Fruit fly (Drosophila melanogaster) whole organism, embryonic: ENCODE data around the gene CG9270.

Source experiments
- Ada2b ChIP-seq: fragments of 200-800 bp; sonication (Bioruptor generic); IDR thresholded peaks from 2 replicates; pipeline ENCODE4 v1.3.6; 2022; ENCODE audit warnings: missing biosample characterization, missing genetic modification characterization
- Bdp1 ChIP-seq: fragments of 200-800 bp; sonication (Bioruptor generic); optimal IDR thresholded peaks from 3 replicates; lab custom pipeline; 2016; ENCODE audit warnings: missing biosample characterization, missing genetic modification characterization
- CG10321 ChIP-seq: fragments of 200-800 bp; sonication (Bioruptor generic); IDR thresholded peaks from 2 replicates; pipeline ENCODE4 v1.3.6; 2022; ENCODE audit warnings: missing biosample characterization, missing genetic modification characterization
- CG10366 ChIP-seq: fragments of 200-800 bp; sonication (Bioruptor generic); IDR thresholded peaks from 2 replicates; pipeline ENCODE4 v1.3.6; 2022; ENCODE audit warnings: missing biosample characterization, missing genetic modification characterization
- CG11247 ChIP-seq: fragments of 200-800 bp; sonication (Bioruptor generic); IDR thresholded peaks from 2 replicates; pipeline ENCODE4 v1.3.6; 2022; ENCODE audit warnings: missing biosample characterization, missing genetic modification characterization
- CG11398 ChIP-seq: fragments of 200-800 bp; sonication (Bioruptor generic); optimal IDR thresholded peaks from 2 replicates; lab custom pipeline; 2016; ENCODE audit warnings: missing biosample characterization, missing genetic modification characterization
- CG12219 ChIP-seq: fragments of 200-800 bp; sonication (Bioruptor generic); optimal IDR thresholded peaks from 3 replicates; lab custom pipeline; 2018; ENCODE audit warnings: missing biosample characterization, mild to moderate bottlenecking, missing genetic modification characterization
- CG12299 ChIP-seq: fragments of 200-800 bp; sonication (Bioruptor generic); optimal IDR thresholded peaks from 2 replicates; lab custom pipeline; 2018; ENCODE audit warnings: missing biosample characterization, mild to moderate bottlenecking, missing genetic modification characterization
- CG12391 ChIP-seq: fragments of 200-800 bp; sonication (Bioruptor generic); optimal IDR thresholded peaks from 3 replicates; lab custom pipeline; 2018; ENCODE audit warnings: missing biosample characterization, mild to moderate bottlenecking, missing genetic modification characterization, moderate library complexity
- CG12769 ChIP-seq: fragments of 200-800 bp; sonication (Bioruptor generic); optimal IDR thresholded peaks from 2 replicates; lab custom pipeline; 2019; ENCODE audit warnings: missing biosample characterization, mild to moderate bottlenecking, missing genetic modification characterization, moderate library complexity
- CG12942 ChIP-seq: fragments of 200-800 bp; sonication (Bioruptor generic); optimal IDR thresholded peaks from 3 replicates; lab custom pipeline; 2016; ENCODE audit warnings: missing biosample characterization, missing genetic modification characterization
- CG13894 ChIP-seq: fragments of 200-800 bp; sonication (Bioruptor generic); optimal IDR thresholded peaks from 3 replicates; lab custom pipeline; 2018; ENCODE audit warnings: missing biosample characterization, mild to moderate bottlenecking, missing genetic modification characterization, moderate library complexity
- CG15601 ChIP-seq: fragments of 200-800 bp; sonication (Bioruptor generic); optimal IDR thresholded peaks from 3 replicates; lab custom pipeline; 2019; ENCODE audit warnings: missing biosample characterization, mild to moderate bottlenecking, missing genetic modification characterization, moderate library complexity
- CG17359 ChIP-seq: fragments of 200-800 bp; sonication (Bioruptor generic); optimal IDR thresholded peaks from 3 replicates; lab custom pipeline; 2018; ENCODE audit warnings: missing biosample characterization, mild to moderate bottlenecking, missing genetic modification characterization, moderate library complexity
- CG2875 ChIP-seq: fragments of 200-800 bp; sonication (Bioruptor generic); optimal IDR thresholded peaks from 2 replicates; lab custom pipeline; 2017; ENCODE audit warnings: missing biosample characterization, mild to moderate bottlenecking, missing genetic modification characterization, missing genetic modification reagents
- CG31365 ChIP-seq: fragments of 200-800 bp; sonication (Bioruptor generic); optimal IDR thresholded peaks from 2 replicates; lab custom pipeline; 2018; ENCODE audit warnings: missing biosample characterization, mild to moderate bottlenecking, missing genetic modification characterization
- CG3163 ChIP-seq: fragments of 200-800 bp; sonication (Bioruptor generic); optimal IDR thresholded peaks from 3 replicates; lab custom pipeline; 2016; ENCODE audit warnings: missing biosample characterization, missing genetic modification characterization
- CG32772 ChIP-seq: fragments of 200-800 bp; sonication (Bioruptor generic); IDR thresholded peaks from 2 replicates; pipeline ENCODE4 v1.3.6; 2022; ENCODE audit warnings: missing biosample characterization, missing genetic modification characterization
- CG3407 ChIP-seq: fragments of 200-800 bp; sonication (Bioruptor generic); optimal IDR thresholded peaks from 2 replicates; lab custom pipeline; 2018; ENCODE audit warnings: missing biosample characterization, mild to moderate bottlenecking, missing genetic modification characterization
- CG34224 ChIP-seq: fragments of 200-800 bp; sonication (Bioruptor generic); IDR thresholded peaks from 3 replicates; pipeline ENCODE4 v1.3.6; 2022; ENCODE audit warnings: missing biosample characterization, missing genetic modification characterization; ENCODE audit not compliant: partially characterized antibody
- CG4424 ChIP-seq: fragments of 200-800 bp; sonication (Bioruptor generic); optimal IDR thresholded peaks from 3 replicates; lab custom pipeline; 2016; ENCODE audit warnings: missing biosample characterization, missing genetic modification characterization
- CG4854 ChIP-seq: fragments of 200-800 bp; sonication (Bioruptor generic); optimal IDR thresholded peaks from 2 replicates; lab custom pipeline; 2016; ENCODE audit warnings: missing biosample characterization, missing genetic modification characterization, inconsistent platforms
- CG7987 ChIP-seq: fragments of 200-800 bp; sonication (Bioruptor generic); optimal IDR thresholded peaks from 2 replicates; lab custom pipeline; 2018; ENCODE audit warnings: missing biosample characterization, mild to moderate bottlenecking, missing genetic modification characterization, moderate library complexity
- CG8089 ChIP-seq: fragments of 200-800 bp; sonication (Bioruptor generic); optimal IDR thresholded peaks from 3 replicates; lab custom pipeline; 2016; ENCODE audit warnings: missing biosample characterization, missing genetic modification characterization
- CG9797 ChIP-seq: fragments of 200-800 bp; sonication (Bioruptor generic); optimal IDR thresholded peaks from 3 replicates; lab custom pipeline; 2018; ENCODE audit warnings: missing biosample characterization, mild to moderate bottlenecking, missing genetic modification characterization
- CTCF ChIP-seq: fragments of 200-800 bp; sonication (Bioruptor generic); optimal IDR thresholded peaks from 2 replicates; lab custom pipeline; 2017; ENCODE audit warnings: missing biosample characterization, mild to moderate bottlenecking, missing genetic modification characterization, moderate library complexity
- Dad ChIP-seq: fragments of 200-800 bp; sonication (Bioruptor generic); optimal IDR thresholded peaks from 3 replicates; lab custom pipeline; 2016; ENCODE audit warnings: missing biosample characterization, missing genetic modification characterization
- Dip2 ChIP-seq: fragments of 200-800 bp; sonication (Bioruptor generic); IDR thresholded peaks from 2 replicates; pipeline ENCODE4 v1.3.6; 2022; ENCODE audit warnings: missing biosample characterization, missing genetic modification characterization
- Doc2 ChIP-seq: fragments of 200-800 bp; sonication (Bioruptor generic); IDR thresholded peaks from 2 replicates; pipeline ENCODE4 v1.3.6; 2022; ENCODE audit warnings: missing biosample characterization, missing genetic modification characterization
- Eip74EF ChIP-seq, 2 experiments: fragments of 200-800 bp in 1 of 2; fragments of >200 bp in 1 of 2; sonication (Bioruptor generic) in 1 of 2; optimal IDR thresholded peaks; 2 replicates each; lab custom pipeline; 2017 to 2019; ENCODE audit warnings: missing biosample characterization in 2 of 2, missing genetic modification characterization in 2 of 2, mild to moderate bottlenecking in 1 of 2, moderate library complexity in 1 of 2
- Ets65A ChIP-seq: fragments of 200-800 bp; sonication (Bioruptor generic); peaks from one replicate; lab custom pipeline; 2016; ENCODE audit warnings: missing biosample characterization, missing genetic modification characterization
- H2.0 ChIP-seq: fragments of 200-800 bp; sonication (Bioruptor generic); IDR thresholded peaks from 2 replicates; pipeline ENCODE4 v1.3.6; 2022; ENCODE audit warnings: missing biosample characterization, missing genetic modification characterization
- HLHmδ ChIP-seq: fragments of 200-800 bp; sonication (Bioruptor generic); optimal IDR thresholded peaks from 2 replicates; lab custom pipeline; 2018; ENCODE audit warnings: missing biosample characterization, mild to moderate bottlenecking, missing genetic modification characterization, moderate library complexity
- Hmr ChIP-seq: fragments of 200-800 bp; sonication (Bioruptor generic); optimal IDR thresholded peaks from 3 replicates; lab custom pipeline; 2017; ENCODE audit warnings: mild to moderate bottlenecking, missing biosample characterization, missing genetic modification reagents, missing genetic modification characterization
- Med ChIP-seq: fragments of 200-800 bp; sonication (Bioruptor generic); peaks from one replicate; lab custom pipeline; 2016; ENCODE audit warnings: missing biosample characterization, missing genetic modification characterization, mild to moderate bottlenecking, inconsistent platforms, moderate library complexity
- Six4 ChIP-seq: fragments of 200-800 bp; sonication (Bioruptor generic); optimal IDR thresholded peaks from 2 replicates; lab custom pipeline; 2016; ENCODE audit warnings: missing biosample characterization, missing genetic modification characterization
- gcm ChIP-seq: fragments of 200-800 bp; sonication (Bioruptor generic); optimal IDR thresholded peaks from 2 replicates; lab custom pipeline; 2019; ENCODE audit warnings: missing biosample characterization, mild to moderate bottlenecking, missing genetic modification characterization, moderate library complexity
- gfzf ChIP-seq: fragments of 200-800 bp; sonication (Bioruptor generic); optimal IDR thresholded peaks from 2 replicates; lab custom pipeline; 2016; ENCODE audit warnings: missing biosample characterization, mild to moderate bottlenecking, missing genetic modification characterization, moderate library complexity
- grau ChIP-seq: fragments of 200-800 bp; optimal IDR thresholded peaks from 3 replicates; lab custom pipeline; 2019; ENCODE audit warnings: missing biosample characterization, mild to moderate bottlenecking, missing genetic modification characterization, moderate library complexity
- ham ChIP-seq: fragments of 200-800 bp; sonication (Bioruptor generic); IDR thresholded peaks from 2 replicates; pipeline ENCODE4 v1.3.6; 2022; ENCODE audit warnings: missing biosample characterization, missing genetic modification characterization
- insv ChIP-seq, 2 experiments: fragments of 200-800 bp; sonication (Bioruptor generic); optimal IDR thresholded peaks; 3 replicates each; lab custom pipeline; 2016 to 2018; ENCODE audit warnings: missing biosample characterization in 2 of 2, missing genetic modification characterization in 2 of 2
- jigr1 ChIP-seq: fragments of 200-800 bp; sonication (Bioruptor generic); IDR thresholded peaks from 3 replicates; pipeline ENCODE4 v1.3.6; 2022; ENCODE audit warnings: missing biosample characterization, missing genetic modification characterization
- kay ChIP-seq: fragments of 200-800 bp; sonication (Bioruptor generic); optimal IDR thresholded peaks from 2 replicates; lab custom pipeline; 2016; ENCODE audit warnings: missing biosample characterization, missing genetic modification characterization
- lbe ChIP-seq: fragments of 200-800 bp; sonication (Bioruptor generic); optimal IDR thresholded peaks from 2 replicates; lab custom pipeline; 2016; ENCODE audit warnings: missing biosample characterization, mild to moderate bottlenecking, missing genetic modification characterization
- mam ChIP-seq: fragments of 200-800 bp; sonication (Bioruptor generic); optimal IDR thresholded peaks from 3 replicates; lab custom pipeline; 2016; ENCODE audit warnings: missing biosample characterization, missing genetic modification characterization
- nerfin-1 ChIP-seq: fragments of 200-800 bp; sonication (Bioruptor generic); optimal IDR thresholded peaks from 3 replicates; lab custom pipeline; 2019; ENCODE audit warnings: missing biosample characterization, mild to moderate bottlenecking, missing genetic modification characterization, moderate library complexity
- sc ChIP-seq, 3 experiments: fragments of >200 bp in 2 of 3; fragments of 200-800 bp in 1 of 3; sonication (Bioruptor generic) in 1 of 3; optimal IDR thresholded peaks; 2 replicates in 2 of 3; 3 replicates in 1 of 3; lab custom pipeline; 2017; ENCODE audit warnings: mild to moderate bottlenecking in 1 of 3, missing biosample characterization in 1 of 3, missing genetic modification characterization in 1 of 3, missing genetic modification reagents in 1 of 3
- scrt ChIP-seq: fragments of 200-800 bp; sonication (Bioruptor generic); optimal IDR thresholded peaks from 2 replicates; lab custom pipeline; 2018; ENCODE audit warnings: missing biosample characterization, mild to moderate bottlenecking, missing genetic modification characterization, moderate library complexity
- sim ChIP-seq: fragments of 200-800 bp; sonication (Bioruptor generic); IDR thresholded peaks from 2 replicates; pipeline ENCODE4 v1.3.6; 2022; ENCODE audit warnings: missing biosample characterization, missing genetic modification characterization
- so ChIP-seq: fragments of 200-800 bp; sonication (Bioruptor generic); IDR thresholded peaks from 3 replicates; pipeline ENCODE4 v1.3.6; 2022; ENCODE audit warnings: missing biosample characterization, missing genetic modification characterization

CG9270 gene

DNA sequence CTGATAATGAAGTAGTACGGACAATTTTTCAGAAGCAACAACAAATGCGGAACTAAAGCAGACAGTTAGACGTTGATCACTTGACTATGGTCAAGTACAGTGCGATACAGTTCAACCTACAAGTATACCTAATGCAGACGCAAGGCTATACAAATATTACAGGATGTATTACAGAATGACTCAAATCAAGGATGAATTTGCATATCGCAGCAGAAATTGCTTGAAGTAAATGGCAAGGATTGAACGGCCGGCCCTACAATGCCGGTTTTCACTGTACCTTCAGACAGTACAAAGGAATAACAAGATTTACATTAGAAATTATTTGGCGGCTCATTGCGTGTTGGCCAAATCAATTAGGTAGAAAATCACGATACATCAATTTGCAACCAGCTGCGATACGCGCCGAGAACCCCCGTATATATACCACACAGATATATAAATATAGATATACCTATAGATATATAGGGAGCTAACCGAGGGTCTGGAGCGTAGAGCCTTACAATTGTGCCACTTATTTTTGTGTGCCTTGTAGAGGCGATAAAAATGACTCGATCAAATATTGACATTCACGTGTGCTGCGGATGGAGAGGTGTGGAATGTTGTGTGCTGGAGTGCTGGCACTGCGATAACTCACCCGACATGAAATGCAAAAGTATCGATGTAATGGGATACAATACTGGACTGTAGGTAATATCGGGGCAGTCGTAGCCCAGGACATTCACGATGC, 52.4 kb downstream of the CG9270 start (continued):
- TF ChIP-seq Ada2b (GFP tag; lab: Robert Waterston, UW) (peak; percentile 31; the same call in 1 of the 2 replicates), CG12219 (GFP tag; lab: Kevin White, UChicago) (no peak), CG12769 (tag; lab: Kevin White, UChicago) (peak; percentile 86), HLHmδ (peak; percentile 54), CTCF (GFP tag; lab: Kevin White, UChicago) (no peak), jigr1 (GFP tag; lab: Robert Waterston, UW) (no peak), Med (GFP tag; lab: Kevin White, UChicago) (peak; percentile 94), Six4 (peak; percentile 4), CG13894 (tag; lab: Kevin White, UChicago) (peak; percentile 59), insv (GFP tag; optimal IDR thresholded peaks at IDR 0.05; lab: Kevin White, UChicago) (no peak), scrt (GFP tag; lab: Kevin White, UChicago) (peak; percentile 21), CG4424 (GFP tag; lab: Kevin White, UChicago) (peak; percentile 37), CG32772 (GFP tag; lab: Robert Waterston, UW) (no peak), kay (GFP tag; lab: Kevin White, UChicago) (peak; percentile 27), CG34224 (no peak), CG11398 (GFP tag; lab: Kevin White, UChicago) (no peak), gcm (GFP tag; lab: Kevin White, UChicago) (no peak), CG11247 (GFP tag; lab: Robert Waterston, UW) (peak; percentile 48), Hmr (peak; percentile 73), ham (GFP tag; lab: Robert Waterston, UW) (0 out of 2 replicates have a peak, but pooled peaks have one; percentile 19), lbe (GFP tag; lab: Kevin White, UChicago) (peak; percentile 29), CG8089 (no peak), CG3407 (GFP tag; lab: Kevin White, UChicago) (peak; percentile 27), CG31365 (tag; lab: Kevin White, UChicago) (no peak), CG10366 (GFP tag; lab: Robert Waterston, UW) (peak; percentile 55), CG9797 (GFP tag; lab: Kevin White, UChicago) (no peak), Doc2 (GFP tag; lab: Robert Waterston, UW) (no peak), Eip74EF (GFP tag; optimal IDR thresholded peaks at IDR 0.05; lab: Kevin White, UChicago) (peak in 1 of 2 experiments; percentile 83), mam (GFP tag; lab: Kevin White, UChicago) (peak; percentile 79), CG15601 (tag; lab: Kevin White, UChicago) (no peak), sc (optimal IDR thresholded peaks at IDR 0.05; lab: Kevin White, UChicago) (no peak), sc (GFP tag; optimal IDR thresholded peaks at IDR 0.05; lab: Kevin White, UChicago) (no peak), CG10321 (GFP tag; lab: Robert Waterston, UW) (no peak), CG4854 (GFP tag; lab: Kevin White, UChicago) (no peak), H2.0 (GFP tag; lab: Robert Waterston, UW) (no peak), Bdp1 (no peak), gfzf (GFP tag; lab: Kevin White, UChicago) (no peak), grau (tag; lab: Kevin White, UChicago) (peak; percentile 90), CG17359 (tag; lab: Kevin White, UChicago) (peak; percentile 26), Dad (GFP tag; lab: Kevin White, UChicago) (peak; percentile 17), Dip2 (GFP tag; lab: Robert Waterston, UW) (no peak), so (GFP tag; lab: Robert Waterston, UW) (0 out of 3 replicates have a peak, but pooled peaks have one; percentile 17), CG3163 (peak; percentile 10), nerfin-1 (tag; lab: Kevin White, UChicago) (no peak), CG12299 (tag; lab: Kevin White, UChicago) (no peak), CG12942 (peak; percentile 16), CG7987 (no peak), Ets65A (GFP tag; lab: Kevin White, UChicago) (peak; percentile 95), CG2875 (GFP tag; lab: Kevin White, UChicago) (no peak), sim (GFP tag; lab: Robert Waterston, UW) (no peak), CG12391 (tag; lab: Kevin White, UChicago) (no peak)
